Worm (Caenorhabditis elegans) whole organism, L1 larva: Measurements from ENCODE around the gene T24C12.4.

Source experiments
- ceh-8 ChIP-seq: fragments of 200-800 bp; sonication (Bioruptor generic); optimal IDR thresholded peaks from 2 replicates; lab custom pipeline; 2018; ENCODE audit warnings: mild to moderate bottlenecking, missing genetic modification characterization, moderate library complexity, missing compliant biosample characterization
- dsc-1 ChIP-seq: sonication (generic microtip); optimal IDR thresholded peaks from 2 replicates; lab custom pipeline; 2016; ENCODE audit warnings: mild to moderate bottlenecking, missing genetic modification characterization, missing compliant biosample characterization
- elt-3 ChIP-seq, 6 experiments: fragments of 150-350 bp in 1 of 6; sonication (generic microtip); optimal IDR thresholded peaks; 2 replicates each; lab custom pipeline; 2017 to 2018; ENCODE audit warnings: missing biosample characterization in 6 of 6, missing genetic modification characterization in 6 of 6, inconsistent platforms in 1 of 6
- jun-1 ChIP-seq: fragments of 150-350 bp; optimal IDR thresholded peaks from 2 replicates; lab custom pipeline; 2014; ENCODE audit warnings: missing biosample characterization, missing genetic modification reagents, missing genetic modification characterization
- nhr-11 ChIP-seq: fragments of 150-350 bp; optimal IDR thresholded peaks from 2 replicates; lab custom pipeline; 2014; ENCODE audit warnings: missing biosample characterization, missing genetic modification characterization
- nhr-76 ChIP-seq: sonication (generic microtip); optimal IDR thresholded peaks from 2 replicates; lab custom pipeline; 2017; ENCODE audit warnings: missing biosample characterization, missing genetic modification characterization
- unc-98 ChIP-seq: fragments of 200-800 bp; sonication (Bioruptor generic); IDR thresholded peaks from 2 replicates; pipeline ENCODE4 v1.3.6; 2022; ENCODE audit warnings: missing genetic modification characterization, missing compliant biosample characterization

- TF ChIP-seq jun-1 (tag; lab: Kevin White, UChicago) (no peak), ceh-8 (no peak), elt-3 (tag; optimal IDR thresholded peaks at IDR 0.05; lab: Kevin White, UChicago) (peak in 1 of 6 experiments; percentile 46), unc-98 (GFP tag; lab: Robert Waterston, UW) (no peak), dsc-1 (tag; lab: Kevin White, UChicago) (no peak), nhr-76 (no peak), nhr-11 (tag; lab: Kevin White, UChicago) (no peak)
These were observed 26.4 kb downstream of the T24C12.4 start for ce11 chrX:2178410-2178944.
